Worm (Caenorhabditis elegans): Measurements from ENCODE around the gene R11D1.13.

DNA sequence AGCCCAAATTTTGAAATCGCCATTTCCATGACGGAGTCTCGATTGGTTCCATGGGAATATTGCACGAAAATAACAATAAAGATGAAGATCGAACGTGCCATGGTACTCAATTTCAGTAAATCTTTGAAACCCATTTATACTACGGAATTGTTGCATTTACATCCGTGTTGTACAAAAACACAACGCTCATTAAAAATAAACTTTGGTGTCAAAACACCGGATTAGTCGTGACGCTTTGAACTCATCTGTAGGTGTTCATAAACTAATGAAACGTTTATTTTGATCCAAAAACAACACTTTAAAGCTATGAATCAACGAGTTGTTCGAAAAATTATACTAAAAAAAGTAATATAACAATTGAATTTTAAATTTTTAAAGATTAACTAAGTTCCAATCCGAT is 12.8 kb upstream of the R11D1.13 start, which contains the start of gene R11D1.4:
- TF ChIP-seq pqm-1 (tag; optimal IDR thresholded peaks at IDR 0.05) (no peak), skn-1 (tag; optimal IDR thresholded peaks at IDR 0.05) (no peak), mep-1 (tag; optimal IDR thresholded peaks at IDR 0.05) (no peak), aha-1 (tag; optimal IDR thresholded peaks at IDR 0.05) (no peak), pax-3 (tag; optimal IDR thresholded peaks at IDR 0.05) (no peak), unc-62 (GFP tag; optimal IDR thresholded peaks at IDR 0.05) (no peak)
